Worm (Caenorhabditis elegans) whole organism, L3 larva: Measurements from ENCODE around the gene F55C5.17.

Source experiments
- ceh-9 ChIP-seq: sonication (generic microtip); optimal IDR thresholded peaks from 2 replicates; lab custom pipeline; 2018; ENCODE audit warnings: missing biosample characterization, missing genetic modification characterization
- nhr-23 ChIP-seq: fragments of 150-350 bp; optimal IDR thresholded peaks from 2 replicates; lab custom pipeline; 2014; ENCODE audit warnings: missing biosample characterization, missing genetic modification reagents, missing genetic modification characterization
- skn-1 ChIP-seq: fragments of 150-350 bp; optimal IDR thresholded peaks from 2 replicates; lab custom pipeline; 2014; ENCODE audit warnings: missing biosample characterization, missing genetic modification characterization

DNA sequence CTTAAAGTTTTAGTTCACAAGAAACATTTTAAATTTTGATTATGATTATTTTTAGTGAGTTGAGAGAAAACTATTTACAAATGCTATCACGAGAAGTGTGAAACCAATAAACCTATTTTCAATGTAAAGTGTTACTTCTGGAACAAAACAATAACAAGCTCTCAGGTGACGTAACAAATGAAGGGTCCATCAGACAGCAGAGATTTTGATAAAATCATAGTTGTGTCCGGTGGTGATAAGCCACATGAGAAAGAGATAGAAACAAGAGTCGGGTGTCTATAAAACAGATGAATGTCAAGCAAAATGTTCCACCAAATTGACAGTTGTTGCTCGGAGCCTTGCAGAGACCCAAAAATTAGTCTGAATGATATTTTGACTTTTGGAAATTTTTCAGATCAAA is 32.0 kb downstream of the F55C5.17 start:
- no peak for TF ChIP-seq skn-1 (tag; lab: Kevin White, UChicago)
- TF ChIP-seq nhr-23 (tag; lab: Kevin White, UChicago), result no peak
- no peak for TF ChIP-seq ceh-9 (tag; lab: Kevin White, UChicago)
